Fruit fly (Drosophila melanogaster) Kc167 (cell line): ENCODE data around the gene Dtwd2.

Experiments
- Myc ChIP-seq: fragments of >200 bp; optimal IDR thresholded peaks from 2 replicates; lab custom pipeline; 2017; ENCODE audit warnings: missing external identifiers
- h ChIP-seq: fragments of >200 bp; optimal IDR thresholded peaks from 3 replicates; lab custom pipeline; 2018; ENCODE audit warnings: missing external identifiers
- insv ChIP-seq: fragments of >200 bp; optimal IDR thresholded peaks from 3 replicates; lab custom pipeline; 2018; ENCODE audit warnings: missing external identifiers
- psq ChIP-seq: fragments of >200 bp; optimal IDR thresholded peaks from 2 replicates; lab custom pipeline; 2017; ENCODE audit warnings: missing external identifiers
- ttk ChIP-seq: sonication (Bioruptor generic); optimal IDR thresholded peaks from 2 replicates; lab custom pipeline; 2017; ENCODE audit warnings: missing external identifiers

DNA sequence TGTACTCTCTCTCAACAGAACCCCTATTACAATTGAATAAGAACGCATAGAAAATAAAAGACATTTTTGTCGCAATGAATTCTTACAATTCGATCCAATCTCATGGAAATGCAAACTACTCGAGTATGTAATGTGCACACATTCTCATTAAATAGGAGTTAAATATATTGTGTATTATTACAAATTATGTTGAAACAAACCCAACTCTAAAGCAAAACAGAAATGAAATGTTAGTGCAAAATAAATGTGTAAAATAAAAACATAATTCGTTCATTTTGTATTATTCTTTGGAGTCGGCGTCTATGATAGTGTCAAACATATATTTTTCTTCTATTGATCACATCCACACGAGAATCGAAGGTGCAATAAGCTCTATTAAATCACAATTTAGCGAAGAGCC lies 48.9 kb upstream of the Dtwd2 start, which contains the start of gene CG14609:
- TF ChIP-seq h (lab: Kevin White, UChicago) (no peak), psq (lab: Kevin White, UChicago) (no peak), Myc (no peak), ttk (no peak), insv (lab: Kevin White, UChicago) (no peak)
